Worm (Caenorhabditis elegans) whole organism, L2 larva: Measurements from ENCODE around the gene F38A1.9.

Experiments
- R02D3.7 ChIP-seq: fragments of 150-350 bp; optimal IDR thresholded peaks from 2 replicates; lab custom pipeline; 2014; ENCODE audit warnings: missing biosample characterization, missing genetic modification characterization
- aly-2 ChIP-seq: fragments of 150-350 bp; optimal IDR thresholded peaks from 2 replicates; lab custom pipeline; 2014; ENCODE audit warnings: missing biosample characterization, missing genetic modification characterization
- nhr-12 ChIP-seq: fragments of 150-350 bp; optimal IDR thresholded peaks from 2 replicates; lab custom pipeline; 2014; ENCODE audit warnings: missing biosample characterization, missing genetic modification characterization
- nhr-237 ChIP-seq: fragments of 150-350 bp; optimal IDR thresholded peaks from 2 replicates; lab custom pipeline; 2014; ENCODE audit warnings: missing biosample characterization, missing genetic modification characterization

ce11 chrIV:1274583-1274982 lies 29.4 kb upstream of the F38A1.9 start, which contains the start of gene C09E9.1:
- TF ChIP-seq R02D3.7 (no peak), aly-2 (no peak), nhr-12 (no peak), nhr-237 (tag; lab: Kevin White, UChicago) (no peak)
